Worm (Caenorhabditis elegans): ENCODE measurements around the gene C13A2.12.

The C13A2.12 gene

DNA sequence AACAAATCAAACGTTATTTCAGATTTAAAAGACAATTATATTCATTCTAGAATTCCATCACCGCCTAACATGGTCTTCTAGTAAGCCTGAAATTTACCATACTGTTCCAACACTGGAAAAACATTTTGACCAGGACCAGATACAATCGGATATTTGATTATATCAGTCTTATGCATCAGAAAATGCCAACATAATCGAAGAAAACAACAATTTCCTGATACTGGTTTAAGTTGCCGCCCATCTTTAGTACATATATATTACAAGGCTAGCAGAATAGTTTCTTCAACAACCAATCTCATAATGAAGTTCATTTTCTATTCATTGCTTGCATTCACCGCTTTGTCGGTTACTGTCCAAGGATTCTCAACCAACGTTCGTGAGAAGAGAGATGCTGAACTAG lies at the start of gene C13A2.12:
Gene C13A2.12, plus strand, starts transcription at position 301 of the 400 bp plus-strand sequence.
- no peak for TF ChIP-seq nhr-23 (tag; optimal IDR thresholded peaks at IDR 0.05)
- no peak for TF ChIP-seq ceh-82 (tag; optimal IDR thresholded peaks at IDR 0.05)
- no peak for TF ChIP-seq lin-13 (GFP tag; optimal IDR thresholded peaks at IDR 0.05)
- TF ChIP-seq C34F6.9 (tag; optimal IDR thresholded peaks at IDR 0.05): no peak
- TF ChIP-seq sma-9 (GFP tag; optimal IDR thresholded peaks at IDR 0.05): no peak
- no peak for TF ChIP-seq sma-9 (tag; optimal IDR thresholded peaks at IDR 0.05)
- no peak for TF ChIP-seq mdl-1 (tag; optimal IDR thresholded peaks at IDR 0.05)
- no peak for TF ChIP-seq aly-2 (tag; optimal IDR thresholded peaks at IDR 0.05)
- no peak for TF ChIP-seq blmp-1 (tag; optimal IDR thresholded peaks at IDR 0.05; ENCODE audit: insufficient read depth)
- TF ChIP-seq zag-1 (tag; optimal IDR thresholded peaks at IDR 0.05): no peak
- no peak for TF ChIP-seq ceh-16 (tag; optimal IDR thresholded peaks at IDR 0.05)
- TF ChIP-seq elt-1 (tag; optimal IDR thresholded peaks at IDR 0.05): no peak
- TF ChIP-seq unc-62 (GFP tag; optimal IDR thresholded peaks at IDR 0.05): no peak
- no peak for TF ChIP-seq R02D3.7 (tag; optimal IDR thresholded peaks at IDR 0.05)
- TF ChIP-seq crh-2 (tag; optimal IDR thresholded peaks at IDR 0.05): no peak
- TF ChIP-seq skn-1 (tag; optimal IDR thresholded peaks at IDR 0.05): no peak
- TF ChIP-seq Y55F3AM.14 (GFP tag; optimal IDR thresholded peaks at IDR 0.05): no peak
- TF ChIP-seq sma-3 (GFP tag; optimal IDR thresholded peaks at IDR 0.05): no peak
- TF ChIP-seq gmeb-1 (tag; optimal IDR thresholded peaks at IDR 0.05): no peak

ce11 chrV:7214802-7215201 lies 44.3 kb upstream of the C13A2.12 start, which contains the start of gene soap-1:
TSS of gene soap-1 (minus strand) at chrV:7214902.
- no peak for TF ChIP-seq blmp-1 (tag; optimal IDR thresholded peaks at IDR 0.05; ENCODE audit: insufficient read depth)

- TF ChIP-seq ztf-1 (GFP tag; conservative IDR thresholded peaks at IDR 0.05): no peak
- no peak for TF ChIP-seq ama-1 (optimal IDR thresholded peaks at IDR 0.05)
- peak; percentile 12 for TF ChIP-seq C34F6.9 (tag; optimal IDR thresholded peaks at IDR 0.05)
- no peak for TF ChIP-seq F13H6.1 (tag; optimal IDR thresholded peaks at IDR 0.05)
- peak in 1 of 2 experiments; percentile 3 for TF ChIP-seq lsy-2 (tag; optimal IDR thresholded peaks at IDR 0.05)
- TF ChIP-seq nhr-21 (tag; optimal IDR thresholded peaks at IDR 0.05): no peak
- TF ChIP-seq fos-1 (tag; optimal IDR thresholded peaks at IDR 0.05): no peak
- TF ChIP-seq ztf-4 (tag; optimal IDR thresholded peaks at IDR 0.05): no peak
- no peak for TF ChIP-seq ztf-11 (tag; optimal IDR thresholded peaks at IDR 0.05)
- no peak for TF ChIP-seq nhr-129 (tag; optimal IDR thresholded peaks at IDR 0.05)
- TF ChIP-seq unc-55 (GFP tag; optimal IDR thresholded peaks at IDR 0.05): peak; percentile 47
Measured at ce11 chrV:7216016-7216415, 43.0 kb upstream of the C13A2.12 start.

ce11 chrV:7218988-7219387 lies 40.1 kb upstream of the C13A2.12 start, which contains the start of gene C13F10.5:
TSS of gene C13F10.5 (minus strand) at chrV:7219088.
- TF ChIP-seq C34F6.9 (tag; optimal IDR thresholded peaks at IDR 0.05): no peak
- TF ChIP-seq mab-5 (tag; optimal IDR thresholded peaks at IDR 0.05): no peak
- no peak for TF ChIP-seq fos-1 (tag; optimal IDR thresholded peaks at IDR 0.05)
- TF ChIP-seq nhr-6 (tag; optimal IDR thresholded peaks at IDR 0.05): no peak
- TF ChIP-seq peb-1 (tag; optimal IDR thresholded peaks at IDR 0.05): no peak
- TF ChIP-seq nhr-11 (tag; optimal IDR thresholded peaks at IDR 0.05): no peak
- TF ChIP-seq snpc-4 (tag; optimal IDR thresholded peaks at IDR 0.05): no peak
- no peak for TF ChIP-seq unc-39 (tag; optimal IDR thresholded peaks at IDR 0.05)
- TF ChIP-seq gmeb-1 (tag; optimal IDR thresholded peaks at IDR 0.05): no peak
- TF ChIP-seq alr-1 (tag; optimal IDR thresholded peaks at IDR 0.05): no peak
- no peak for TF ChIP-seq ztf-4 (tag; optimal IDR thresholded peaks at IDR 0.05)
- TF ChIP-seq crh-2 (tag; optimal IDR thresholded peaks at IDR 0.05): no peak

DNA sequence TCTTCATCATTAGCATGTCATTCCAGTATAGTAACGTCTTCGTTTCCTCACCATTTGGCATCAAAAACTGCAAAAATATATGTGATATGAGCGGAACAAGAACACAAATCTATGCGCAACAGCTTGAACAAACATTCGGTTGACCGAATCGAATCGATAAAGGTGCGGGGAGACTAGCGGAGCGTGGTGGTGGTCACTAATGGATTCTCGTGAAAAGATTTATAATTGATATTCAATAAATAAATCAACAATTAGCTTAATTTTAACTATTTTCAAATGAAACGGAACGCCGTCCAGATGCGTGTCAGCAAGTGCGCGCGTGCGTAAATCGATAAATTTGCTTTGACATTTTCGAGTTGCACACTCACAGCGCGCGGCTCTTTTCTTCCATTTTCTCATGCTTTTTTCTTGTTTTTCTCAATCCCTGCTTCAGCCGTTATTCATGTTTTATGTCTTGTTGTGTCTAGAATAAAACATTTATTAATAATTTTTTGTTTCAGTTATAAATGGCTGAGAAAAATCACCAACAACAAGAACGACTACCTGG lies 38.0 kb upstream of the C13A2.12 start, which contains the start of the genes C13F10.8, C13F10.6 and kxd-1:
Gene C13F10.8, minus strand, starts transcription at position 51 of the 547 bp plus-strand sequence.
Gene C13F10.6, minus strand, starts transcription at position 67 of the 547 bp plus-strand sequence.
Gene kxd-1, plus strand, starts transcription at position 497 of the 547 bp plus-strand sequence.
- TF ChIP-seq ztf-11 (tag; optimal IDR thresholded peaks at IDR 0.05) (no peak), unc-55 (GFP tag; optimal IDR thresholded peaks at IDR 0.05) (peak; percentile 19), lsy-2 (tag; optimal IDR thresholded peaks at IDR 0.05) (peak in 1 of 2 experiments; percentile 19), fos-1 (tag; optimal IDR thresholded peaks at IDR 0.05) (peak; percentile 5), unc-62 (GFP tag; optimal IDR thresholded peaks at IDR 0.05) (no peak)

All from whole organism, L2 larva.